Worm (Caenorhabditis elegans) whole organism, L4 larva: Measurements from ENCODE around the gene cpi-2.

Experiments used
- F10B5.3 ChIP-seq: sonication (generic microtip); optimal IDR thresholded peaks from 2 replicates; lab custom pipeline; 2016; ENCODE audit warnings: mild to moderate bottlenecking, missing genetic modification characterization, missing compliant biosample characterization
- F37D6.2 ChIP-seq: sonication (generic microtip); optimal IDR thresholded peaks from 2 replicates; lab custom pipeline; 2016; ENCODE audit warnings: mild to moderate bottlenecking, missing genetic modification characterization, missing compliant biosample characterization
- F49E8.2 ChIP-seq: sonication (generic microtip); optimal IDR thresholded peaks from 2 replicates; lab custom pipeline; 2016; ENCODE audit warnings: missing compliant biosample characterization, mild to moderate bottlenecking, missing genetic modification characterization, borderline replicate concordance
- T20F7.1 ChIP-seq: fragments of 200-800 bp; sonication (Bioruptor generic); optimal IDR thresholded peaks from 2 replicates; lab custom pipeline; 2018; ENCODE audit warnings: mild to moderate bottlenecking, missing genetic modification characterization, missing compliant biosample characterization
- T26A8.4 ChIP-seq: fragments of 200-800 bp; sonication (Bioruptor generic); IDR thresholded peaks from 2 replicates; pipeline ENCODE4 v1.3.6; 2022; ENCODE audit warnings: missing genetic modification characterization, missing compliant biosample characterization
- Y48G9A.11 ChIP-seq: fragments of 200-800 bp; sonication (Bioruptor generic); IDR thresholded peaks from 2 replicates; pipeline ENCODE4 v1.3.6; 2022; ENCODE audit warnings: missing genetic modification reagents, missing genetic modification characterization, missing compliant biosample characterization
- Y75B8A.6 ChIP-seq: fragments of 200-800 bp; sonication (Bioruptor generic); IDR thresholded peaks from 2 replicates; pipeline ENCODE4 v1.3.6; 2022; ENCODE audit warnings: missing genetic modification reagents, missing genetic modification characterization, missing compliant biosample characterization
- aha-1 ChIP-seq: fragments of 150-350 bp; peaks from one replicate; lab custom pipeline; 2014; ENCODE audit warnings: missing biosample characterization, missing genetic modification characterization
- ama-1 ChIP-seq: fragments of 150-350 bp; optimal IDR thresholded peaks from 2 replicates; lab custom pipeline; 2014; ENCODE audit warnings: inconsistent platforms, mixed read lengths
- arid-1 ChIP-seq: fragments of 200-800 bp; sonication (Bioruptor generic); conservative IDR thresholded peaks from 2 replicates; pipeline ENCODE4 v1.3.6; 2022; ENCODE audit warnings: missing genetic modification reagents, missing genetic modification characterization, missing compliant biosample characterization
- ceh-20 ChIP-seq: fragments of 200-800 bp; sonication (Bioruptor generic); IDR thresholded peaks from 2 replicates; pipeline ENCODE4 v1.3.6; 2022; ENCODE audit warnings: missing genetic modification reagents, missing genetic modification characterization, missing compliant biosample characterization
- ceh-32 ChIP-seq: sonication (generic microtip); optimal IDR thresholded peaks from 2 replicates; lab custom pipeline; 2016; ENCODE audit warnings: mild to moderate bottlenecking, missing genetic modification characterization, missing compliant biosample characterization; ENCODE audit not compliant: poor library complexity
- dmd-9 ChIP-seq: fragments of 200-800 bp; sonication (Bioruptor generic); IDR thresholded peaks from 2 replicates; pipeline ENCODE4 v1.3.6; 2022; ENCODE audit warnings: missing genetic modification reagents, missing genetic modification characterization, missing compliant biosample characterization
- duxl-1 ChIP-seq: sonication (generic microtip); optimal IDR thresholded peaks from 2 replicates; lab custom pipeline; 2016; ENCODE audit warnings: mild to moderate bottlenecking, missing genetic modification characterization, moderate library complexity, missing compliant biosample characterization; ENCODE audit not compliant: poor library complexity
- dve-1 ChIP-seq: sonication (generic microtip); optimal IDR thresholded peaks from 2 replicates; lab custom pipeline; 2017; ENCODE audit warnings: antibody characterized with exemption, mild to moderate bottlenecking, missing genetic modification characterization, missing compliant biosample characterization; ENCODE audit not compliant: insufficient read depth
- egl-43 ChIP-seq: fragments of 200-800 bp; sonication (Bioruptor generic); IDR thresholded peaks from 2 replicates; pipeline ENCODE4 v1.3.6; 2022; ENCODE audit warnings: missing genetic modification reagents, missing genetic modification characterization, missing compliant biosample characterization
- fos-1 ChIP-seq: fragments of 150-350 bp; optimal IDR thresholded peaks from 2 replicates; lab custom pipeline; 2014; ENCODE audit warnings: missing biosample characterization, missing genetic modification characterization
- hlh-30 ChIP-seq: sonication (generic microtip); optimal IDR thresholded peaks from 2 replicates; lab custom pipeline; 2017; ENCODE audit warnings: antibody characterized with exemption, mild to moderate bottlenecking, missing genetic modification characterization, missing compliant biosample characterization; ENCODE audit not compliant: insufficient read depth
- hmg-1.1 ChIP-seq: fragments of 200-800 bp; sonication (Bioruptor generic); IDR thresholded peaks from 2 replicates; pipeline ENCODE4 v1.3.6; 2022; ENCODE audit warnings: missing genetic modification reagents, missing genetic modification characterization, missing compliant biosample characterization
- lin-29 ChIP-seq: fragments of 200-800 bp; sonication (Bioruptor generic); IDR thresholded peaks from 2 replicates; pipeline ENCODE4 v1.3.6; 2022; ENCODE audit warnings: missing genetic modification reagents, missing genetic modification characterization, missing compliant biosample characterization
- lin-38 ChIP-seq: fragments of 200-800 bp; sonication (Bioruptor generic); IDR thresholded peaks from 2 replicates; pipeline ENCODE4 v1.3.6; 2022; ENCODE audit warnings: missing genetic modification reagents, missing genetic modification characterization, missing compliant biosample characterization
- lir-3 ChIP-seq: sonication (generic microtip); optimal IDR thresholded peaks from 2 replicates; lab custom pipeline; 2016; ENCODE audit warnings: mild to moderate bottlenecking, missing genetic modification characterization, missing compliant biosample characterization
- lsy-2 ChIP-seq, 2 experiments: fragments of 150-350 bp in 1 of 2; sonication (generic microtip) in 1 of 2; optimal IDR thresholded peaks; 2 replicates each; lab custom pipeline; 2014 to 2017; ENCODE audit warnings: missing biosample characterization in 2 of 2, missing genetic modification characterization in 2 of 2
- mdl-1 ChIP-seq, 2 experiments: fragments of 150-350 bp in 1 of 2; sonication (generic microtip) in 1 of 2; optimal IDR thresholded peaks; 2 replicates each; lab custom pipeline; 2014 to 2017; ENCODE audit warnings: missing biosample characterization in 2 of 2, missing genetic modification characterization in 2 of 2
- mdt-29 ChIP-seq: fragments of 200-800 bp; sonication (Bioruptor generic); IDR thresholded peaks from 2 replicates; pipeline ENCODE4 v1.3.6; 2022; ENCODE audit warnings: missing genetic modification reagents, missing genetic modification characterization, missing compliant biosample characterization
- mep-1 ChIP-seq: fragments of 150-350 bp; sonication (generic microtip); optimal IDR thresholded peaks from 3 replicates; lab custom pipeline; 2014; ENCODE audit warnings: missing biosample characterization, missing genetic modification characterization
- mes-2 ChIP-seq: sonication (generic microtip); optimal IDR thresholded peaks from 2 replicates; lab custom pipeline; 2016; ENCODE audit warnings: missing genotype, mild to moderate bottlenecking, missing genetic modification characterization, missing compliant biosample characterization; ENCODE audit not compliant: poor library complexity, severe bottlenecking
- nhr-10 ChIP-seq: fragments of 150-350 bp; optimal IDR thresholded peaks from 2 replicates; lab custom pipeline; 2014; ENCODE audit warnings: missing biosample characterization, missing genetic modification characterization
- nhr-102 ChIP-seq: sonication (generic microtip); optimal IDR thresholded peaks from 2 replicates; lab custom pipeline; 2016; ENCODE audit warnings: mild to moderate bottlenecking, missing genetic modification characterization, moderate library complexity, missing compliant biosample characterization
- nhr-11 ChIP-seq: fragments of 150-350 bp; optimal IDR thresholded peaks from 2 replicates; lab custom pipeline; 2014; ENCODE audit warnings: missing biosample characterization, missing genetic modification characterization
- nhr-237 ChIP-seq: sonication (generic microtip); optimal IDR thresholded peaks from 2 replicates; lab custom pipeline; 2017; ENCODE audit warnings: missing biosample characterization, missing genetic modification characterization
- nhr-48 ChIP-seq: sonication (generic microtip); optimal IDR thresholded peaks from 2 replicates; lab custom pipeline; 2016; ENCODE audit warnings: mild to moderate bottlenecking, missing genetic modification characterization, missing compliant biosample characterization
- nhr-77 ChIP-seq: fragments of 150-350 bp; optimal IDR thresholded peaks from 2 replicates; lab custom pipeline; 2014; ENCODE audit warnings: missing biosample characterization, missing genetic modification characterization
- pha-4 ChIP-seq, 2 experiments: fragments of 150-350 bp in 1 of 2; fragments of 200-800 bp in 1 of 2; sonication (Bioruptor generic) in 1 of 2; IDR thresholded peaks in 1 of 2; optimal IDR thresholded peaks in 1 of 2; 2 replicates each; pipeline versions ENCODE4 v1.3.6 to Lab custom; 2014 to 2022; ENCODE audit warnings: missing genetic modification characterization in 2 of 2, missing genetic modification reagents in 2 of 2, missing biosample characterization in 1 of 2, missing compliant biosample characterization in 1 of 2
- rbr-2 ChIP-seq: sonication (generic microtip); optimal IDR thresholded peaks from 2 replicates; lab custom pipeline; 2016; ENCODE audit warnings: missing genotype, missing genetic modification characterization, missing compliant biosample characterization
- set-16 ChIP-seq: fragments of 200-800 bp; sonication (Bioruptor generic); IDR thresholded peaks from 2 replicates; pipeline ENCODE4 v1.3.6; 2022; ENCODE audit warnings: missing genetic modification reagents, missing genetic modification characterization, missing compliant biosample characterization
- snpc-1.2 ChIP-seq: fragments of 200-800 bp; sonication (Bioruptor generic); IDR thresholded peaks from 2 replicates; pipeline ENCODE4 v1.3.6; 2022; ENCODE audit warnings: missing genetic modification reagents, missing genetic modification characterization, missing compliant biosample characterization
- tag-97 ChIP-seq: fragments of 200-800 bp; sonication (Bioruptor generic); IDR thresholded peaks from 2 replicates; pipeline ENCODE4 v1.3.6; 2022; ENCODE audit warnings: missing genetic modification characterization, missing compliant biosample characterization
- unc-130 ChIP-seq: sonication (generic microtip); optimal IDR thresholded peaks from 2 replicates; lab custom pipeline; 2016; ENCODE audit warnings: missing genetic modification reagents, missing genetic modification characterization, missing compliant biosample characterization
- unc-39 ChIP-seq: sonication (generic microtip); optimal IDR thresholded peaks from 2 replicates; lab custom pipeline; 2017; ENCODE audit warnings: missing biosample characterization, missing genetic modification characterization
- zfp-3 ChIP-seq: fragments of 200-800 bp; sonication (Bioruptor generic); conservative IDR thresholded peaks from 2 replicates; pipeline ENCODE4 v1.3.6; 2022; ENCODE audit warnings: missing genetic modification reagents, missing genetic modification characterization, missing compliant biosample characterization
- ztf-7 ChIP-seq: fragments of 150-350 bp; optimal IDR thresholded peaks from 2 replicates; lab custom pipeline; 2014; ENCODE audit warnings: missing biosample characterization, missing genetic modification characterization

The cpi-2 gene

DNA sequence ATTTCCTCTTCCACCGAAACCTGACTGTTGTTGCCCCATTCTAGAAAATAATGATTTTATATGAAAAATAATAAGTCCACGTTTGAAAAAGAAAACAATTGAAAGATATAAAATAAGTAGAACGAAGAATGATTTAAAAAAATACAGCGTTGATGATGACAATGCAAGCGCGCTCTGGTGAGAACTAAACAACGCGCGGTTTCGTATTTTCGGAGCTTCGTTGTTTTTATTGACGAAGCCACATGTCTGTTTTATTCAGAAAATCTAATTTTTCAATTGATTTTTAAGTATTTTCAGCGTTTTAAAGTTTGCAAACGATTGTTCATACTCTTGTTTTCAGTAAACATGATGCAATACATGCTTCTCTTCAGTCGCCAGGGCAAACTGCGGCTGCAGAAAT lies 26.2 kb upstream of the cpi-2 start, which contains the start of the genes rpt-2 and aps-1 (continued):
- peak; percentile 56 for TF ChIP-seq hmg-1.1
- peak; percentile 89 for TF ChIP-seq hlh-30
- peak; percentile 68 for TF ChIP-seq rbr-2 (tag; lab: Kevin White, UChicago)
- no peak for TF ChIP-seq T26A8.4
- peak; percentile 46 for TF ChIP-seq duxl-1
- TF ChIP-seq F49E8.2, result no peak
- no peak for TF ChIP-seq ceh-32 (tag; lab: Kevin White, UChicago)
- no peak for TF ChIP-seq lin-29 (GFP tag; lab: Robert Waterston, UW)
- TF ChIP-seq nhr-77 (tag; lab: Kevin White, UChicago), result peak; percentile 66
- TF ChIP-seq arid-1 (GFP tag; lab: Robert Waterston, UW), result no peak
- TF ChIP-seq F37D6.2 (tag; lab: Kevin White, UChicago), result peak; percentile 1
- peak; percentile 92 for TF ChIP-seq Y48G9A.11 (GFP tag; lab: Robert Waterston, UW)
- peak in 1 of 2 experiments; percentile 67 for TF ChIP-seq mdl-1 (tag; optimal IDR thresholded peaks at IDR 0.05; lab: Kevin White, UChicago)
- no peak for TF ChIP-seq nhr-10 (tag; lab: Kevin White, UChicago)
- TF ChIP-seq pha-4 (GFP tag; IDR thresholded peaks at IDR 0.05; lab: Robert Waterston, UW), result no peak; the same call in 1 of the 2 replicates
- peak; percentile 83 for TF ChIP-seq pha-4 (tag; optimal IDR thresholded peaks at IDR 0.05; lab: Kevin White, UChicago)
- TF ChIP-seq fos-1 (tag; lab: Kevin White, UChicago), result no peak

ce11 chrV:6018944-6019450 lies 24.9 kb upstream of the cpi-2 start, which contains the start of gene picc-1:
TSS of gene picc-1 (plus strand) at chrV:6018994.
- TF ChIP-seq Y75B8A.6, result no peak
- TF ChIP-seq nhr-102 (tag; lab: Kevin White, UChicago), result peak; percentile 69
- TF ChIP-seq nhr-11, result no peak
- peak; percentile 21 for TF ChIP-seq dve-1 (tag; lab: Kevin White, UChicago)
- peak; percentile 31; the same call in 1 of the 2 replicates for TF ChIP-seq egl-43 (GFP tag; lab: Robert Waterston, UW)
- TF ChIP-seq nhr-237 (tag; lab: Kevin White, UChicago), result no peak
- TF ChIP-seq dmd-9 (GFP tag; lab: Robert Waterston, UW), result 0 out of 2 replicates have a peak, but pooled peaks have one; percentile 38
- no peak for TF ChIP-seq ceh-20 (GFP tag; lab: Robert Waterston, UW)
- no peak for TF ChIP-seq hlh-30
- peak in 1 of 2 experiments; percentile 11 for TF ChIP-seq lsy-2 (tag; optimal IDR thresholded peaks at IDR 0.05; lab: Kevin White, UChicago)
- TF ChIP-seq aha-1 (tag; lab: Kevin White, UChicago), result peak; percentile 96
- peak; percentile 89 for TF ChIP-seq ama-1
- TF ChIP-seq lin-38 (GFP tag; lab: Robert Waterston, UW), result peak; percentile 63
- TF ChIP-seq mes-2 (tag; lab: Kevin White, UChicago), result peak; percentile 38
- TF ChIP-seq zfp-3, result no peak
- TF ChIP-seq rbr-2 (tag; lab: Kevin White, UChicago), result no peak
- 0 out of 2 replicates have a peak, but pooled peaks have one; percentile 36 for TF ChIP-seq snpc-1.2 (GFP tag; lab: Robert Waterston, UW)
- no peak for TF ChIP-seq nhr-77 (tag; lab: Kevin White, UChicago)
- no peak for TF ChIP-seq unc-130 (GFP tag; lab: Kevin White, UChicago)
- TF ChIP-seq T26A8.4, result 0 out of 2 replicates have a peak, but pooled peaks have one; percentile 27
- no peak for TF ChIP-seq F10B5.3 (tag; lab: Kevin White, UChicago)
- no peak for TF ChIP-seq set-16
- TF ChIP-seq lin-29 (GFP tag; lab: Robert Waterston, UW), result no peak
- peak; percentile 47 for TF ChIP-seq nhr-48 (tag; lab: Kevin White, UChicago)
- no peak; the same call in 1 of the 2 replicates for TF ChIP-seq arid-1 (GFP tag; lab: Robert Waterston, UW)
- no peak for TF ChIP-seq unc-39 (tag; lab: Kevin White, UChicago)
- TF ChIP-seq T20F7.1 (GFP tag; lab: Kevin White, UChicago), result peak; percentile 24
- TF ChIP-seq Y48G9A.11 (GFP tag; lab: Robert Waterston, UW), result peak; percentile 69
- TF ChIP-seq ztf-7, result no peak
- peak; percentile 64 for TF ChIP-seq duxl-1
- TF ChIP-seq lir-3 (tag; lab: Kevin White, UChicago), result no peak
- TF ChIP-seq tag-97 (GFP tag; lab: Robert Waterston, UW), result no peak
- TF ChIP-seq mdt-29 (GFP tag; lab: Robert Waterston, UW), result no peak
- peak; percentile 72 for TF ChIP-seq mep-1
- TF ChIP-seq mdl-1 (tag; optimal IDR thresholded peaks at IDR 0.05; lab: Kevin White, UChicago), result no peak
